Fruit fly (Drosophila melanogaster) whole organism, embryonic: ENCODE measurements around the gene Eip93F.

Experiments used
- Side ChIP-seq: fragments of 200-800 bp; sonication (Bioruptor generic); optimal IDR thresholded peaks from 2 replicates; lab custom pipeline; 2016; ENCODE audit warnings: missing biosample characterization, missing genetic modification characterization
- ac ChIP-seq: fragments of 200-800 bp; sonication (Bioruptor generic); optimal IDR thresholded peaks from 3 replicates; lab custom pipeline; 2017; ENCODE audit warnings: missing biosample characterization, mild to moderate bottlenecking, missing genetic modification characterization
- kah ChIP-seq: fragments of 200-800 bp; sonication (Bioruptor generic); optimal IDR thresholded peaks from 2 replicates; lab custom pipeline; 2018; ENCODE audit warnings: missing biosample characterization, mild to moderate bottlenecking, missing genetic modification characterization
- tap ChIP-seq: fragments of 200-800 bp; optimal IDR thresholded peaks from 3 replicates; lab custom pipeline; 2019; ENCODE audit warnings: missing biosample characterization, mild to moderate bottlenecking, missing genetic modification characterization, moderate library complexity
- zen2 ChIP-seq: fragments of 200-800 bp; sonication (Bioruptor generic); IDR thresholded peaks from 3 replicates; pipeline ENCODE4 v1.3.6; 2022; ENCODE audit warnings: missing biosample characterization, missing genetic modification characterization; ENCODE audit not compliant: partially characterized antibody

DNA sequence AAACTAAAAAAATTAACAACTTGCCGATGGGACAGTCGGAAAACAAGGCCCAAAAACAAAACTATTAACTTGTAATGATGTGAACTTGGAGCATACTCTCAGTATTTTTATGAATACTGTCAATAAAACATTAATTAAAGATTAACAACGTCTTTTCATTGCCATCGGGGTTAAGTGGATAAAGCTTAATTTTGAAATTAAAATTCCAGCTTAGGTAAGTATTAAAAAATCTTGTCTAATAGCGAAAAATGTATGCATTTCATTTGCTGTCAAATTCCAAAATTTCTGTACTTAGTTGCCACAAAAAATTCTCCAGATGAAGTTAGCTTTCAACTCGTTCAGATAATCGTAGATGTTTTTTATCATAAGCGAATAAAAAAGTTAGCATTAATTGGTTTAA lies 65.5 kb downstream of the Eip93F start, which contains the start of gene Theg:
- TF ChIP-seq zen2 (GFP tag; lab: Robert Waterston, UW) (no peak), ac (no peak), tap (tag; lab: Kevin White, UChicago) (no peak), Side (GFP tag; lab: Kevin White, UChicago) (no peak), kah (GFP tag; lab: Kevin White, UChicago) (no peak)
